ENCODE assay signal across 3 worm cellular contexts in the genomic region with DNA sequence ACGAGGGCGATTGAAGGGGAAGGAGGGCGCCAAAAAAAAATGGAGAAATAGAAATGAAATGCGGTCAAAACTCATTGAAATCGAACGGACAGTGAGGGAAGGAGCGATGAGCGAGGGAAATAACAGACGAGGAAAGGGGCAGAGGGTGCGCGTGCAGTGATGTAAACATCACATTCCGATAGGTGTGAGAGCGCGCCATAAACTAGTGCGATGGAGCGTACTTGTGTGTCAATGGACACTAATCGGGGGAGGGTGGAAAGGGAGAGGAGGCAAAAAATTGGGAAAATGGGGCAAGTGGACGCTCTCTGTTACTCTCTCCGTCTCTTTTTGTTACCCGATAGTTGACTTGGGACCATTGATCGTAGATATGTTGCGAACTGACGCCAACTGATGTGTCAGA.
A peak's percentile ranks its signal among the peaks of the same experiment; 100 is the strongest.
TF ChIP-seq lines count a peak whose summit lies in the region.

No protein-coding gene starts in this region.

TF ChIP-seq in whole organism, L2 larva, 48 proteins besides CTCF, POLR2A, EP300 and RAD21 (continued from another document):
- TF ChIP-seq lin-11 (tag; optimal IDR thresholded peaks at IDR 0.05; lab: Kevin White, UChicago) (peak; percentile 70), ceh-82 (tag; optimal IDR thresholded peaks at IDR 0.05; lab: Kevin White, UChicago) (no peak), Y55F3AM.14 (GFP tag; optimal IDR thresholded peaks at IDR 0.05; lab: Kevin White, UChicago) (no peak), nhr-21 (tag; optimal IDR thresholded peaks at IDR 0.05; lab: Kevin White, UChicago) (no peak), nhr-129 (tag; optimal IDR thresholded peaks at IDR 0.05; lab: Kevin White, UChicago) (peak; percentile 91), nhr-23 (tag; optimal IDR thresholded peaks at IDR 0.05; lab: Kevin White, UChicago) (no peak), zag-1 (tag; optimal IDR thresholded peaks at IDR 0.05; lab: Kevin White, UChicago) (peak; percentile 29), aly-2 (tag; optimal IDR thresholded peaks at IDR 0.05; lab: Kevin White, UChicago) (no peak), fos-1 (tag; optimal IDR thresholded peaks at IDR 0.05; lab: Kevin White, UChicago) (peak; percentile 57), lin-13 (GFP tag; optimal IDR thresholded peaks at IDR 0.05; lab: Kevin White, UChicago) (no peak), nhr-6 (tag; optimal IDR thresholded peaks at IDR 0.05; lab: Kevin White, UChicago) (no peak), mab-5 (tag; optimal IDR thresholded peaks at IDR 0.05; lab: Kevin White, UChicago) (peak; percentile 37), mbf-1 (tag; optimal IDR thresholded peaks at IDR 0.05; lab: Kevin White, UChicago) (no peak), snpc-4 (tag; optimal IDR thresholded peaks at IDR 0.05; lab: Kevin White, UChicago) (no peak), ztf-4 (tag; optimal IDR thresholded peaks at IDR 0.05; lab: Kevin White, UChicago) (no peak)
TF ChIP-seq in whole organism, L2 larva: peak in this region for 12.

TF ChIP-seq in whole organism, L4 larva, 104 proteins besides CTCF, POLR2A, EP300 and RAD21 (continued from another document):
- TF ChIP-seq lsy-2 (tag; optimal IDR thresholded peaks at IDR 0.05; lab: Kevin White, UChicago): peak in 1 of 2 experiments; percentile 35
- TF ChIP-seq lin-39 (tag; optimal IDR thresholded peaks at IDR 0.05; lab: Kevin White, UChicago): no peak
- no peak for TF ChIP-seq lin-1 (GFP tag; IDR thresholded peaks at IDR 0.05; lab: Robert Waterston, UW)
- no peak for TF ChIP-seq dmd-9 (GFP tag; IDR thresholded peaks at IDR 0.05; lab: Robert Waterston, UW)
- TF ChIP-seq lin-15B (tag; optimal IDR thresholded peaks at IDR 0.05; lab: Kevin White, UChicago): no peak
- no peak for TF ChIP-seq snpc-4 (tag; optimal IDR thresholded peaks at IDR 0.05; lab: Kevin White, UChicago)
- TF ChIP-seq ama-1 (optimal IDR thresholded peaks at IDR 0.05; lab: Kevin White, UChicago): no peak
- peak; percentile 82 for TF ChIP-seq hlh-30 (tag; optimal IDR thresholded peaks at IDR 0.05; lab: Kevin White, UChicago; ENCODE audit: insufficient read depth)
- peak; percentile 75 for TF ChIP-seq mep-1 (tag; optimal IDR thresholded peaks at IDR 0.05; lab: Kevin White, UChicago)
- TF ChIP-seq Y48G9A.11 (GFP tag; IDR thresholded peaks at IDR 0.05; lab: Robert Waterston, UW): no peak
- TF ChIP-seq nhr-6 (tag; optimal IDR thresholded peaks at IDR 0.05; lab: Kevin White, UChicago): peak; percentile 37
- peak; percentile 76; the same call in 1 of the 2 replicates for TF ChIP-seq egl-43 (GFP tag; IDR thresholded peaks at IDR 0.05; lab: Robert Waterston, UW)
- peak; percentile 3; the same call in 1 of the 2 replicates for TF ChIP-seq set-16 (GFP tag; IDR thresholded peaks at IDR 0.05; lab: Robert Waterston, UW)
- TF ChIP-seq cey-2 (tag; optimal IDR thresholded peaks at IDR 0.05; lab: Kevin White, UChicago; ENCODE audit: borderline replicate concordance, insufficient read depth): no peak
- peak; percentile 67 for TF ChIP-seq mes-2 (tag; optimal IDR thresholded peaks at IDR 0.05; lab: Kevin White, UChicago; ENCODE audit: poor library complexity, severe bottlenecking)
- peak; percentile 9 for TF ChIP-seq nhr-77 (tag; optimal IDR thresholded peaks at IDR 0.05; lab: Kevin White, UChicago)
- no peak for TF ChIP-seq zfp-2 (tag; optimal IDR thresholded peaks at IDR 0.05; lab: Kevin White, UChicago)
- no peak for TF ChIP-seq saeg-2 (GFP tag; IDR thresholded peaks at IDR 0.05; lab: Robert Waterston, UW)
- no peak for TF ChIP-seq ZK337.2 (GFP tag; IDR thresholded peaks at IDR 0.05; lab: Robert Waterston, UW)
- TF ChIP-seq F37D6.2 (tag; optimal IDR thresholded peaks at IDR 0.05; lab: Kevin White, UChicago): peak; percentile 5
- TF ChIP-seq nhr-11 (tag; optimal IDR thresholded peaks at IDR 0.05; lab: Kevin White, UChicago): peak; percentile 75
- TF ChIP-seq hmg-1.1 (GFP tag; IDR thresholded peaks at IDR 0.05; lab: Robert Waterston, UW): peak; percentile 58; the same call in 1 of the 2 replicates
- no peak for TF ChIP-seq nhr-102 (tag; optimal IDR thresholded peaks at IDR 0.05; lab: Kevin White, UChicago)
- TF ChIP-seq lin-29 (GFP tag; IDR thresholded peaks at IDR 0.05; lab: Robert Waterston, UW): no peak
- TF ChIP-seq zag-1 (tag; optimal IDR thresholded peaks at IDR 0.05; lab: Kevin White, UChicago): no peak
- no peak for TF ChIP-seq jun-1 (tag; optimal IDR thresholded peaks at IDR 0.05; lab: Kevin White, UChicago)
- no peak for TF ChIP-seq F10B5.3 (tag; optimal IDR thresholded peaks at IDR 0.05; lab: Kevin White, UChicago)
- TF ChIP-seq hlh-11 (tag; optimal IDR thresholded peaks at IDR 0.05; lab: Kevin White, UChicago): peak; percentile 76
- TF ChIP-seq unc-62 (GFP tag; optimal IDR thresholded peaks at IDR 0.05 in 1 of 2; lab: Kevin White, UChicago): peak in 1 of 2 experiments; percentile 28
- TF ChIP-seq unc-62 (tag; optimal IDR thresholded peaks at IDR 0.05; lab: Kevin White, UChicago): no peak
- peak; percentile 54; the same call in 1 of the 2 replicates for TF ChIP-seq ctbp-1 (GFP tag; IDR thresholded peaks at IDR 0.05; lab: Robert Waterston, UW)
- peak; percentile 96 for TF ChIP-seq aha-1 (tag; lab: Kevin White, UChicago)
- peak; percentile 25; the same call in 1 of the 2 replicates for TF ChIP-seq dmd-6 (GFP tag; IDR thresholded peaks at IDR 0.05; lab: Robert Waterston, UW)
- TF ChIP-seq lin-38 (GFP tag; IDR thresholded peaks at IDR 0.05; lab: Robert Waterston, UW): peak; percentile 57; the same call in 1 of the 2 replicates
- peak in 1 of 2 experiments; percentile 56 for TF ChIP-seq daf-16 (GFP tag; optimal IDR thresholded peaks at IDR 0.05; lab: Kevin White, UChicago)
- peak; percentile 86 for TF ChIP-seq daf-16 (tag; optimal IDR thresholded peaks at IDR 0.05; lab: Kevin White, UChicago)

TF ChIP-seq in whole organism, late embryonic, 69 proteins besides CTCF, POLR2A, EP300 and RAD21 (continued from another document):
- TF ChIP-seq ceh-24 (tag; optimal IDR thresholded peaks at IDR 0.05; lab: Kevin White, UChicago): no peak
- no peak for TF ChIP-seq ceh-22 (tag; optimal IDR thresholded peaks at IDR 0.05; lab: Kevin White, UChicago)
- TF ChIP-seq fkh-10 (GFP tag; optimal IDR thresholded peaks at IDR 0.05; lab: Kevin White, UChicago): no peak
- TF ChIP-seq F13H6.1 (tag; optimal IDR thresholded peaks at IDR 0.05; lab: Kevin White, UChicago): no peak
- TF ChIP-seq pqm-1 (tag; optimal IDR thresholded peaks at IDR 0.05; lab: Kevin White, UChicago): no peak
- TF ChIP-seq tbx-7 (tag; optimal IDR thresholded peaks at IDR 0.05; lab: Kevin White, UChicago): no peak
- TF ChIP-seq T23F11.4 (GFP tag; optimal IDR thresholded peaks at IDR 0.05; lab: Kevin White, UChicago): no peak
- no peak for TF ChIP-seq che-1 (tag; optimal IDR thresholded peaks at IDR 0.05; lab: Kevin White, UChicago)
- TF ChIP-seq unc-42 (tag; optimal IDR thresholded peaks at IDR 0.05; lab: Kevin White, UChicago): peak; percentile 51
- TF ChIP-seq hlh-15 (tag; optimal IDR thresholded peaks at IDR 0.05; lab: Kevin White, UChicago): no peak
- TF ChIP-seq ceh-14 (tag; optimal IDR thresholded peaks at IDR 0.05; lab: Kevin White, UChicago): peak; percentile 32
- TF ChIP-seq sdc-2 (tag; optimal IDR thresholded peaks at IDR 0.05; lab: Kevin White, UChicago): peak; percentile 72
- no peak for TF ChIP-seq C38D4.7 (GFP tag; optimal IDR thresholded peaks at IDR 0.05; lab: Kevin White, UChicago)
- peak; percentile 53 for TF ChIP-seq ceh-34 (tag; optimal IDR thresholded peaks at IDR 0.05; lab: Kevin White, UChicago)
- no peak for TF ChIP-seq elt-4 (tag; optimal IDR thresholded peaks at IDR 0.05; lab: Kevin White, UChicago)
- no peak for TF ChIP-seq lim-6 (tag; optimal IDR thresholded peaks at IDR 0.05; lab: Kevin White, UChicago)
- TF ChIP-seq pros-1 (tag; optimal IDR thresholded peaks at IDR 0.05; lab: Kevin White, UChicago): no peak
- TF ChIP-seq syd-9 (tag; optimal IDR thresholded peaks at IDR 0.05; lab: Kevin White, UChicago): peak; percentile 48
- TF ChIP-seq Y22D7AL.16 (tag; optimal IDR thresholded peaks at IDR 0.05; lab: Kevin White, UChicago): no peak
- peak; percentile 27 for TF ChIP-seq elt-2 (tag; optimal IDR thresholded peaks at IDR 0.05; lab: Kevin White, UChicago)
- no peak for TF ChIP-seq pha-2 (tag; optimal IDR thresholded peaks at IDR 0.05; lab: Kevin White, UChicago)
- TF ChIP-seq lin-11 (tag; optimal IDR thresholded peaks at IDR 0.05; lab: Kevin White, UChicago): no peak
- TF ChIP-seq ceh-31 (tag; optimal IDR thresholded peaks at IDR 0.05; lab: Kevin White, UChicago): peak; percentile 28
- peak; percentile 20 for TF ChIP-seq dve-1 (tag; optimal IDR thresholded peaks at IDR 0.05; lab: Kevin White, UChicago)
- TF ChIP-seq tbx-2 (tag; optimal IDR thresholded peaks at IDR 0.05; lab: Kevin White, UChicago): peak; percentile 87
- no peak for TF ChIP-seq ttx-3 (tag; optimal IDR thresholded peaks at IDR 0.05; lab: Kevin White, UChicago)
- peak; percentile 48 for TF ChIP-seq C08G9.2 (tag; optimal IDR thresholded peaks at IDR 0.05; lab: Kevin White, UChicago)
- TF ChIP-seq nhr-232 (tag; optimal IDR thresholded peaks at IDR 0.05; lab: Kevin White, UChicago): no peak
- no peak for TF ChIP-seq sox-4 (tag; optimal IDR thresholded peaks at IDR 0.05; lab: Kevin White, UChicago)
- peak; percentile 70 for TF ChIP-seq hlh-30 (tag; optimal IDR thresholded peaks at IDR 0.05; lab: Kevin White, UChicago; ENCODE audit: insufficient read depth)
- TF ChIP-seq pax-1 (tag; optimal IDR thresholded peaks at IDR 0.05; lab: Kevin White, UChicago): no peak
- no peak for TF ChIP-seq ceh-30 (tag; optimal IDR thresholded peaks at IDR 0.05; lab: Kevin White, UChicago)
- TF ChIP-seq pag-3 (tag; optimal IDR thresholded peaks at IDR 0.05; lab: Kevin White, UChicago; ENCODE audit: borderline replicate concordance): no peak
- peak; percentile 45 for TF ChIP-seq fkh-6 (tag; optimal IDR thresholded peaks at IDR 0.05; lab: Kevin White, UChicago)
- no peak for TF ChIP-seq hlh-8 (tag; optimal IDR thresholded peaks at IDR 0.05; lab: Kevin White, UChicago)
- TF ChIP-seq dmd-4 (tag; optimal IDR thresholded peaks at IDR 0.05; lab: Kevin White, UChicago; ENCODE audit: borderline replicate concordance): no peak
- no peak for TF ChIP-seq unc-86 (tag; optimal IDR thresholded peaks at IDR 0.05; lab: Kevin White, UChicago)
- TF ChIP-seq odd-2 (tag; optimal IDR thresholded peaks at IDR 0.05; lab: Kevin White, UChicago): no peak
- TF ChIP-seq K02D7.2 (tag; optimal IDR thresholded peaks at IDR 0.05; lab: Kevin White, UChicago): no peak
- TF ChIP-seq ceh-45 (GFP tag; IDR thresholded peaks at IDR 0.05; lab: Robert Waterston, UW): no peak
- TF ChIP-seq ceh-6 (GFP tag; optimal IDR thresholded peaks at IDR 0.05; lab: Kevin White, UChicago): no peak
- no peak for TF ChIP-seq ets-4 (tag; optimal IDR thresholded peaks at IDR 0.05; lab: Kevin White, UChicago)
- TF ChIP-seq ceh-2 (tag; optimal IDR thresholded peaks at IDR 0.05; lab: Kevin White, UChicago): peak; percentile 24
- TF ChIP-seq nfya-1 (tag; optimal IDR thresholded peaks at IDR 0.05; lab: Kevin White, UChicago): peak; percentile 66
